Worm (Caenorhabditis elegans): ENCODE data around the gene cah-3.
"Not testable (repeated sequence)": the region's sequence is repeated elsewhere in the genome, so short reads cannot be mapped to it uniquely, and the experiment has no call there.

cah-3 gene

ce11 chrX:16487068-16487658 is at the start of gene cah-3:
cah-3 (plus strand) TSS chrX:16487481.
- TF ChIP-seq med-1 (GFP tag; optimal IDR thresholded peaks at IDR 0.05; ENCODE audit: insufficient read depth) (no peak), flt-1 (GFP tag; IDR thresholded peaks at IDR 0.05) (no peak), ztf-23 (GFP tag; IDR thresholded peaks at IDR 0.05) (no peak), klf-2 (GFP tag; conservative IDR thresholded peaks at IDR 0.05) (no peak), ref-1 (GFP tag; conservative IDR thresholded peaks at IDR 0.05) (no peak), tab-1 (GFP tag; IDR thresholded peaks at IDR 0.05) (no peak), T22C8.4 (GFP tag; IDR thresholded peaks at IDR 0.05) (no peak), ztf-29 (GFP tag; IDR thresholded peaks at IDR 0.05) (no peak), cog-1 (tag; optimal IDR thresholded peaks at IDR 0.05) (no peak)

ce11 chrX:16440949-16441348 is 46.3 kb upstream of the cah-3 start:
- TF ChIP-seq T22C8.4 (GFP tag; IDR thresholded peaks at IDR 0.05), result no peak
- TF ChIP-seq med-1 (GFP tag; optimal IDR thresholded peaks at IDR 0.05; ENCODE audit: insufficient read depth), result no peak
- no peak for TF ChIP-seq ztf-23 (GFP tag; IDR thresholded peaks at IDR 0.05)
- no peak for TF ChIP-seq klf-2 (GFP tag; conservative IDR thresholded peaks at IDR 0.05)
- TF ChIP-seq ztf-29 (GFP tag; IDR thresholded peaks at IDR 0.05), result no peak
- no peak for TF ChIP-seq ref-1 (GFP tag; conservative IDR thresholded peaks at IDR 0.05)
- TF ChIP-seq tab-1 (GFP tag; IDR thresholded peaks at IDR 0.05), result no peak
- TF ChIP-seq cog-1 (tag; optimal IDR thresholded peaks at IDR 0.05), result no peak
- no peak for TF ChIP-seq flt-1 (GFP tag; IDR thresholded peaks at IDR 0.05)

ce11 chrX:16443657-16444056 is 43.6 kb upstream of the cah-3 start:
- TF ChIP-seq T22C8.4 (GFP tag; IDR thresholded peaks at IDR 0.05) (no peak), med-1 (GFP tag; optimal IDR thresholded peaks at IDR 0.05; ENCODE audit: insufficient read depth) (no peak), tab-1 (GFP tag; IDR thresholded peaks at IDR 0.05) (no peak), ztf-29 (GFP tag; IDR thresholded peaks at IDR 0.05) (no peak), flt-1 (GFP tag; IDR thresholded peaks at IDR 0.05) (no peak), cog-1 (tag; optimal IDR thresholded peaks at IDR 0.05) (no peak), ref-1 (GFP tag; conservative IDR thresholded peaks at IDR 0.05) (no peak), ztf-23 (GFP tag; IDR thresholded peaks at IDR 0.05) (no peak), klf-2 (GFP tag; conservative IDR thresholded peaks at IDR 0.05) (no peak)

ce11 chrX:16445793-16446248 is 41.5 kb upstream of the cah-3 start, which contains the start of gene twf-2:
twf-2 (plus strand) TSS chrX:16446197.
- peak; percentile 70 for TF ChIP-seq flt-1 (GFP tag; IDR thresholded peaks at IDR 0.05)
- peak; percentile 69 for TF ChIP-seq ztf-23 (GFP tag; IDR thresholded peaks at IDR 0.05)
- no peak for TF ChIP-seq med-1 (GFP tag; optimal IDR thresholded peaks at IDR 0.05; ENCODE audit: insufficient read depth)
- no peak for TF ChIP-seq T22C8.4 (GFP tag; IDR thresholded peaks at IDR 0.05)
- no peak for TF ChIP-seq klf-2 (GFP tag; conservative IDR thresholded peaks at IDR 0.05)
- 0 out of 2 replicates have a peak, but pooled peaks have one; percentile 21 for TF ChIP-seq ztf-29 (GFP tag; IDR thresholded peaks at IDR 0.05)
- no peak for TF ChIP-seq tab-1 (GFP tag; IDR thresholded peaks at IDR 0.05)
- TF ChIP-seq cog-1 (tag; optimal IDR thresholded peaks at IDR 0.05), result peak; percentile 76
- no peak for TF ChIP-seq ref-1 (GFP tag; conservative IDR thresholded peaks at IDR 0.05)

- 0 out of 2 replicates have a peak, but pooled peaks have one; percentile 2 for TF ChIP-seq ztf-23 (GFP tag; IDR thresholded peaks at IDR 0.05)
- TF ChIP-seq tab-1 (GFP tag; IDR thresholded peaks at IDR 0.05), result 0 out of 2 replicates have a peak, but pooled peaks have one; percentile 6
- no peak for TF ChIP-seq flt-1 (GFP tag; IDR thresholded peaks at IDR 0.05)
- no peak for TF ChIP-seq cog-1 (tag; optimal IDR thresholded peaks at IDR 0.05)
These were observed 40.2 kb upstream of the cah-3 start for ce11 chrX:16447116-16447515.

- TF ChIP-seq T22C8.4 (GFP tag; IDR thresholded peaks at IDR 0.05), result no peak
- no peak for TF ChIP-seq tab-1 (GFP tag; IDR thresholded peaks at IDR 0.05)
These were observed 36.2 kb upstream of the cah-3 start for ce11 chrX:16451124-16451523.

- not testable (repeated sequence) for TF ChIP-seq cog-1 (tag; optimal IDR thresholded peaks at IDR 0.05); flt-1 (GFP tag; IDR thresholded peaks at IDR 0.05); tab-1 (GFP tag; IDR thresholded peaks at IDR 0.05)
These were observed 35.6 kb upstream of the cah-3 start, which contains the start of gene F38E9.4 for ce11 chrX:16451642-16452041. F38E9.4 (plus strand) TSS chrX:16451942.

- TF ChIP-seq cog-1 (tag; optimal IDR thresholded peaks at IDR 0.05), result no peak
- TF ChIP-seq ztf-23 (GFP tag; IDR thresholded peaks at IDR 0.05), result no peak
- TF ChIP-seq ref-1 (GFP tag; conservative IDR thresholded peaks at IDR 0.05), result no peak
- no peak for TF ChIP-seq ztf-29 (GFP tag; IDR thresholded peaks at IDR 0.05)
- no peak for TF ChIP-seq T22C8.4 (GFP tag; IDR thresholded peaks at IDR 0.05)
- no peak for TF ChIP-seq tab-1 (GFP tag; IDR thresholded peaks at IDR 0.05)
- no peak for TF ChIP-seq med-1 (GFP tag; optimal IDR thresholded peaks at IDR 0.05; ENCODE audit: insufficient read depth)
- TF ChIP-seq klf-2 (GFP tag; conservative IDR thresholded peaks at IDR 0.05), result no peak
- TF ChIP-seq flt-1 (GFP tag; IDR thresholded peaks at IDR 0.05), result no peak
These were observed 30.6 kb upstream of the cah-3 start, which contains the start of gene nas-39 for ce11 chrX:16456659-16457058. nas-39 (plus strand) TSS chrX:16456927.

- TF ChIP-seq ztf-29 (GFP tag; IDR thresholded peaks at IDR 0.05) (no peak), tab-1 (GFP tag; IDR thresholded peaks at IDR 0.05) (no peak), T22C8.4 (GFP tag; IDR thresholded peaks at IDR 0.05) (no peak), med-1 (GFP tag; optimal IDR thresholded peaks at IDR 0.05; ENCODE audit: insufficient read depth) (no peak), ref-1 (GFP tag; conservative IDR thresholded peaks at IDR 0.05) (no peak), flt-1 (GFP tag; IDR thresholded peaks at IDR 0.05) (no peak), klf-2 (GFP tag; conservative IDR thresholded peaks at IDR 0.05) (no peak), cog-1 (tag; optimal IDR thresholded peaks at IDR 0.05) (no peak), ztf-23 (GFP tag; IDR thresholded peaks at IDR 0.05) (no peak)
These were observed 30.2 kb upstream of the cah-3 start for ce11 chrX:16457113-16457512.

ce11 chrX:16461319-16461718 is 26.0 kb upstream of the cah-3 start:
- TF ChIP-seq T22C8.4 (GFP tag; IDR thresholded peaks at IDR 0.05) (no peak), flt-1 (GFP tag; IDR thresholded peaks at IDR 0.05) (0 out of 2 replicates have a peak, but pooled peaks have one; percentile 37)

Data from whole organism, midembryonic.